Fruit fly (Drosophila melanogaster) whole organism, pupa: ENCODE results near the gene kri.

Source experiments
- CG12605 ChIP-seq: fragments of 200-800 bp; sonication (Bioruptor generic); IDR thresholded peaks from 2 replicates; pipeline ENCODE4 v1.3.6; 2022; ENCODE audit warnings: missing biosample characterization, missing genetic modification characterization
- CG32121 ChIP-seq: fragments of 200-800 bp; sonication (Bioruptor generic); IDR thresholded peaks from 2 replicates; pipeline ENCODE4 v1.3.6; 2022; ENCODE audit warnings: missing biosample characterization, missing genetic modification characterization
- CG34367 ChIP-seq: fragments of 200-800 bp; sonication (Bioruptor generic); optimal IDR thresholded peaks from 2 replicates; lab custom pipeline; 2018; ENCODE audit warnings: missing biosample characterization, mild to moderate bottlenecking, missing genetic modification characterization
- CG4496 ChIP-seq: fragments of 200-800 bp; sonication (Bioruptor generic); IDR thresholded peaks from 3 replicates; pipeline ENCODE4 v1.3.6; 2022; ENCODE audit warnings: missing biosample characterization, missing genetic modification characterization
- CG8301 ChIP-seq: fragments of 200-800 bp; sonication (Bioruptor generic); optimal IDR thresholded peaks from 2 replicates; lab custom pipeline; 2018; ENCODE audit warnings: missing biosample characterization, mild to moderate bottlenecking, missing genetic modification characterization
- Ets98B ChIP-seq: fragments of 200-800 bp; sonication (Bioruptor generic); IDR thresholded peaks from 2 replicates; pipeline ENCODE4 v1.3.6; 2022; ENCODE audit warnings: missing biosample characterization, missing genetic modification characterization
- Pif1B ChIP-seq: fragments of 200-800 bp; sonication (Bioruptor generic); optimal IDR thresholded peaks from 3 replicates; lab custom pipeline; 2016; ENCODE audit warnings: missing biosample characterization, missing genetic modification characterization
- fd96Ca ChIP-seq: fragments of 200-800 bp; sonication (Bioruptor generic); IDR thresholded peaks from 3 replicates; pipeline ENCODE4 v1.3.6; 2022; ENCODE audit warnings: missing biosample characterization, missing genetic modification characterization

dm6 chr3L:5770817-5771425, 39.9 kb upstream of the kri start:
- TF ChIP-seq CG8301 (tag; lab: Kevin White, UChicago) (peak; percentile 87), CG12605 (GFP tag; lab: Robert Waterston, UW) (peak; percentile 34; the same call in 1 of the 2 replicates), CG34367 (peak; percentile 77), CG4496 (GFP tag; lab: Robert Waterston, UW) (peak; percentile 82), CG32121 (GFP tag; lab: Robert Waterston, UW) (peak; percentile 65), Pif1B (GFP tag; lab: Kevin White, UChicago) (no peak), fd96Ca (GFP tag; lab: Robert Waterston, UW) (peak; percentile 58; the same call in 1 of the 3 replicates), Ets98B (peak; percentile 58)
